Worm (Caenorhabditis elegans) whole organism, early embryonic: ENCODE data around the gene F49H6.8.

ENCODE experiments used
- B0310.2 ChIP-seq: sonication (generic microtip); optimal IDR thresholded peaks from 2 replicates; lab custom pipeline; 2016; ENCODE audit warnings: mild to moderate bottlenecking, missing genetic modification characterization, missing compliant biosample characterization
- aly-1 ChIP-seq: sonication (generic microtip); optimal IDR thresholded peaks from 2 replicates; lab custom pipeline; 2016; ENCODE audit warnings: missing genetic modification characterization, missing compliant biosample characterization
- ama-1 ChIP-seq: fragments of 150-350 bp; optimal IDR thresholded peaks from 2 replicates; lab custom pipeline; 2014
- ceh-13 ChIP-seq: fragments of 200-800 bp; sonication (Bioruptor generic); optimal IDR thresholded peaks from 2 replicates; lab custom pipeline; 2018; ENCODE audit warnings: mild to moderate bottlenecking, missing genetic modification characterization, missing compliant biosample characterization
- ceh-36 ChIP-seq: sonication (generic microtip); optimal IDR thresholded peaks from 2 replicates; lab custom pipeline; 2016; ENCODE audit warnings: missing genetic modification characterization, inconsistent platforms, missing compliant biosample characterization
- ets-7 ChIP-seq: sonication (generic microtip); optimal IDR thresholded peaks from 2 replicates; lab custom pipeline; 2016; ENCODE audit warnings: missing genotype, missing genetic modification characterization, missing compliant biosample characterization
- flt-1 ChIP-seq: fragments of 200-800 bp; sonication (Bioruptor generic); IDR thresholded peaks from 2 replicates; pipeline ENCODE4 v1.3.6; 2022; ENCODE audit warnings: missing genetic modification characterization, missing compliant biosample characterization
- hmbx-1 ChIP-seq: sonication (generic microtip); optimal IDR thresholded peaks from 2 replicates; lab custom pipeline; 2016; ENCODE audit warnings: mild to moderate bottlenecking, missing genetic modification characterization, missing compliant biosample characterization
- hmg-4 ChIP-seq: fragments of 200-800 bp; sonication (Bioruptor generic); optimal IDR thresholded peaks from 2 replicates; lab custom pipeline; 2018; ENCODE audit warnings: mild to moderate bottlenecking, missing genetic modification characterization, missing compliant biosample characterization
- pes-1 ChIP-seq: fragments of 200-800 bp; sonication (Bioruptor generic); IDR thresholded peaks from 2 replicates; pipeline ENCODE4 v1.3.6; 2022; ENCODE audit warnings: missing genetic modification reagents, missing genetic modification characterization, missing compliant biosample characterization
- sea-1 ChIP-seq: fragments of 200-800 bp; sonication (Bioruptor generic); conservative IDR thresholded peaks from 2 replicates; pipeline ENCODE4 v1.3.6; 2022; ENCODE audit warnings: missing genetic modification characterization, missing compliant biosample characterization
- tbx-11 ChIP-seq: fragments of 200-800 bp; sonication (Bioruptor generic); IDR thresholded peaks from 2 replicates; pipeline ENCODE4 v1.3.6; 2022; ENCODE audit warnings: missing genetic modification characterization, missing compliant biosample characterization
- tbx-37 ChIP-seq: fragments of 200-800 bp; sonication (Bioruptor generic); conservative IDR thresholded peaks from 2 replicates; pipeline ENCODE4 v1.3.6; 2022; ENCODE audit warnings: missing genetic modification reagents, missing genetic modification characterization, missing compliant biosample characterization
- tra-4 ChIP-seq: sonication (generic microtip); optimal IDR thresholded peaks from 2 replicates; lab custom pipeline; 2017; ENCODE audit warnings: missing genetic modification characterization, missing compliant biosample characterization

DNA sequence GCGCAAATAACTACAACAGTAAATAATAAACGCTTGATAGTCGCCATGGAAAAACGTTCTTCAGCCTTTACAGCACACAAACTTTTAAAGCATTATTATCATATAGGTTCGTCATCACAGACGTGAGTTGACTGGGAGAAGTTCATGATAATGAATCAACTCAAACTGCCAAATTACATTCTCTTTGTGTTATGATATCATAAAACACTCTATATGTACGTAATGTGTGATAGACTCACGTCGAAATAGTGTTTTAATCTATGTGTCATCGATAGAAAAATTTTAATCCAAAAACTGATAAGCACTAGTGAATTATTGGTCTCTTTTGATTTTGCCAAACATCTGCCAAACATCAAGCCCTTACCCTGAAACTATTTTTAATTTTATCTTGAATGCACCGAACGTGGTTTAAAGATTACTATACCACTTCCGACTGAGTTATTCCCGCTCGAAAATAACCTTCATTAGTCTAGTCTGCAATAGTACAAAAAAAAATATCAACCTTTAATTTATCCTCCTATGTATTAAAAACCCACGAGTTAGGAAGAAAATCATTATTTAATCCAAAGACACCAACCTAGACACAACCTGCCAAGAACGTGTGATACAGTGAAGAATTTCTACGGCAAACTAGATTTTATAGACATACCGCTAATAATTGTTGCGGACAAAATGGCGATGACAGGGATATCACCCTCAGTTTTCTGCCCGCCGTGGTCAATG is 13.0 kb downstream of the F49H6.8 start, which contains the start of the genes clc-12 and clec-240:
- TF ChIP-seq B0310.2 (tag; lab: Kevin White, UChicago) (no peak), tbx-11 (GFP tag; lab: Robert Waterston, UW) (no peak), ceh-36 (tag; lab: Kevin White, UChicago) (no peak), hmg-4 (GFP tag; lab: Kevin White, UChicago) (no peak), ama-1 (lab: Kevin White, UChicago) (no peak), flt-1 (GFP tag; lab: Robert Waterston, UW) (no peak), hmbx-1 (no peak), sea-1 (no peak), aly-1 (tag; lab: Kevin White, UChicago) (no peak), tbx-37 (GFP tag; lab: Robert Waterston, UW) (no peak), ets-7 (tag; lab: Kevin White, UChicago) (no peak), tra-4 (tag; lab: Kevin White, UChicago) (no peak), pes-1 (GFP tag; lab: Robert Waterston, UW) (no peak), ceh-13 (no peak)
